Fruit fly (Drosophila melanogaster) whole organism, embryonic: ENCODE data around the gene CG5181.

ENCODE experiments used
- Abd-B ChIP-seq: fragments of 200-800 bp; sonication (Bioruptor generic); optimal IDR thresholded peaks from 2 replicates; lab custom pipeline; 2018; ENCODE audit warnings: missing biosample characterization, mild to moderate bottlenecking, missing genetic modification characterization, moderate library complexity
- Blimp-1 ChIP-seq: fragments of 200-800 bp; sonication (Bioruptor generic); optimal IDR thresholded peaks from 3 replicates; lab custom pipeline; 2018; ENCODE audit warnings: missing biosample characterization, missing genetic modification characterization, mild to moderate bottlenecking, moderate library complexity, missing genetic modification reagents
- BtbVII ChIP-seq: fragments of 200-800 bp; sonication (Bioruptor generic); optimal IDR thresholded peaks from 3 replicates; lab custom pipeline; 2017; ENCODE audit warnings: missing biosample characterization, mild to moderate bottlenecking, missing genetic modification characterization
- CG10654 ChIP-seq: fragments of 200-800 bp; sonication (Bioruptor generic); optimal IDR thresholded peaks from 2 replicates; lab custom pipeline; 2016; ENCODE audit warnings: missing biosample characterization, missing genetic modification characterization
- CG12744 ChIP-seq: fragments of 200-800 bp; sonication (Bioruptor generic); optimal IDR thresholded peaks from 2 replicates; lab custom pipeline; 2016; ENCODE audit warnings: missing biosample characterization, missing genetic modification characterization
- CG13123 ChIP-seq: fragments of 200-800 bp; sonication (Bioruptor generic); optimal IDR thresholded peaks from 2 replicates; lab custom pipeline; 2016; ENCODE audit warnings: missing biosample characterization, missing genetic modification characterization
- CG14860 ChIP-seq: fragments of 200-800 bp; sonication (Bioruptor generic); IDR thresholded peaks from 3 replicates; pipeline ENCODE4 v1.3.6; 2022; ENCODE audit warnings: missing biosample characterization, missing genetic modification characterization; ENCODE audit not compliant: partially characterized antibody
- CG15479 ChIP-seq: fragments of 200-800 bp; sonication (Bioruptor generic); optimal IDR thresholded peaks from 3 replicates; lab custom pipeline; 2019; ENCODE audit warnings: missing biosample characterization, mild to moderate bottlenecking, missing genetic modification characterization, moderate library complexity
- CG17802 ChIP-seq: fragments of 200-800 bp; sonication (Bioruptor generic); optimal IDR thresholded peaks from 2 replicates; lab custom pipeline; 2018; ENCODE audit warnings: missing biosample characterization, mild to moderate bottlenecking, missing genetic modification characterization, moderate library complexity
- CG1792 ChIP-seq: fragments of 200-800 bp; sonication (Bioruptor generic); optimal IDR thresholded peaks from 2 replicates; lab custom pipeline; 2016; ENCODE audit warnings: missing biosample characterization, missing genetic modification characterization
- CG18764 ChIP-seq: fragments of 200-800 bp; sonication (Bioruptor generic); optimal IDR thresholded peaks from 3 replicates; lab custom pipeline; 2016; ENCODE audit warnings: missing biosample characterization, missing genetic modification characterization
- CG31388 ChIP-seq: fragments of 200-800 bp; sonication (Bioruptor generic); optimal IDR thresholded peaks from 2 replicates; lab custom pipeline; 2016; ENCODE audit warnings: missing biosample characterization, missing genetic modification characterization
- CG31441 ChIP-seq: fragments of 200-800 bp; sonication (Bioruptor generic); IDR thresholded peaks from 2 replicates; pipeline ENCODE4 v1.3.6; 2022; ENCODE audit warnings: missing biosample characterization, missing genetic modification characterization
- CG32767 ChIP-seq: fragments of 200-800 bp; sonication (Bioruptor generic); IDR thresholded peaks from 2 replicates; pipeline ENCODE4 v1.3.6; 2022; ENCODE audit warnings: missing biosample characterization, missing genetic modification characterization
- CG3847 ChIP-seq: fragments of 200-800 bp; sonication (Bioruptor generic); IDR thresholded peaks from 2 replicates; pipeline ENCODE4 v1.3.6; 2022; ENCODE audit warnings: missing biosample characterization, missing genetic modification characterization
- CG4707 ChIP-seq: fragments of 200-800 bp; sonication (Bioruptor generic); optimal IDR thresholded peaks from 2 replicates; lab custom pipeline; 2018; ENCODE audit warnings: missing biosample characterization, mild to moderate bottlenecking, missing genetic modification characterization, moderate library complexity
- CG8089 ChIP-seq: fragments of 200-800 bp; sonication (Bioruptor generic); optimal IDR thresholded peaks from 3 replicates; lab custom pipeline; 2016; ENCODE audit warnings: missing biosample characterization, missing genetic modification characterization
- CG8281 ChIP-seq: fragments of 200-800 bp; sonication (Bioruptor generic); optimal IDR thresholded peaks from 2 replicates; lab custom pipeline; 2018; ENCODE audit warnings: missing biosample characterization, mild to moderate bottlenecking, missing genetic modification characterization, moderate library complexity
- Camta ChIP-seq: fragments of 200-800 bp; sonication (Bioruptor generic); optimal IDR thresholded peaks from 2 replicates; lab custom pipeline; 2016; ENCODE audit warnings: missing biosample characterization, missing genetic modification characterization
- CkIIα-i1 ChIP-seq: fragments of 200-800 bp; sonication (Bioruptor generic); IDR thresholded peaks from 2 replicates; pipeline ENCODE4 v1.3.6; 2022; ENCODE audit warnings: missing biosample characterization, missing genetic modification characterization
- Drgx ChIP-seq: fragments of 200-800 bp; sonication (Bioruptor generic); IDR thresholded peaks from 2 replicates; pipeline ENCODE4 v1.3.6; 2022; ENCODE audit warnings: missing biosample characterization, missing genetic modification characterization
- E2f1 ChIP-seq: fragments of 200-800 bp; sonication (Bioruptor generic); IDR thresholded peaks from 2 replicates; pipeline ENCODE4 v1.3.6; 2022; ENCODE audit warnings: missing biosample characterization, missing genetic modification characterization
- Fer1 ChIP-seq: fragments of 200-800 bp; sonication (Bioruptor generic); optimal IDR thresholded peaks from 2 replicates; lab custom pipeline; 2017; ENCODE audit warnings: missing biosample characterization, mild to moderate bottlenecking, missing genetic modification characterization
- Fer3 ChIP-seq: fragments of 200-800 bp; sonication (Bioruptor generic); optimal IDR thresholded peaks from 2 replicates; lab custom pipeline; 2018; ENCODE audit warnings: missing biosample characterization, mild to moderate bottlenecking, missing genetic modification characterization, moderate library complexity
- Hmx ChIP-seq: fragments of 200-800 bp; sonication (Bioruptor generic); optimal IDR thresholded peaks from 2 replicates; lab custom pipeline; 2016; ENCODE audit warnings: missing biosample characterization, missing genetic modification characterization
- Hr51 ChIP-seq, 2 experiments: fragments of 200-800 bp; sonication (Bioruptor generic); optimal IDR thresholded peaks; 2 replicates in 1 of 2; 3 replicates in 1 of 2; lab custom pipeline; 2016 to 2018; ENCODE audit warnings: missing biosample characterization in 2 of 2, missing genetic modification characterization in 2 of 2, mild to moderate bottlenecking in 1 of 2, moderate library complexity in 1 of 2
- MTF-1 ChIP-seq: fragments of 200-800 bp; sonication (Bioruptor generic); optimal IDR thresholded peaks from 2 replicates; lab custom pipeline; 2018; ENCODE audit warnings: missing biosample characterization, mild to moderate bottlenecking, missing genetic modification characterization, borderline replicate concordance
- Meics ChIP-seq: fragments of 200-800 bp; sonication (Bioruptor generic); optimal IDR thresholded peaks from 2 replicates; lab custom pipeline; 2017; ENCODE audit warnings: missing biosample characterization, mild to moderate bottlenecking, missing genetic modification characterization
- Mrtf ChIP-seq: fragments of 200-800 bp; sonication (Bioruptor generic); IDR thresholded peaks from 3 replicates; pipeline ENCODE4 v1.3.6; 2022; ENCODE audit warnings: missing biosample characterization, missing genetic modification characterization
- Opbp ChIP-seq: fragments of 200-800 bp; sonication (Bioruptor generic); IDR thresholded peaks from 3 replicates; pipeline ENCODE4 v1.3.6; 2022; ENCODE audit warnings: missing biosample characterization, missing genetic modification characterization; ENCODE audit not compliant: partially characterized antibody
- Ptx1 ChIP-seq: fragments of 200-800 bp; sonication (Bioruptor generic); IDR thresholded peaks from 2 replicates; pipeline ENCODE4 v1.3.6; 2022; ENCODE audit warnings: missing biosample characterization, missing genetic modification characterization
- Six4 ChIP-seq: fragments of 200-800 bp; sonication (Bioruptor generic); optimal IDR thresholded peaks from 2 replicates; lab custom pipeline; 2016; ENCODE audit warnings: missing biosample characterization, missing genetic modification characterization
- Spps ChIP-seq: fragments of 200-800 bp; sonication (Bioruptor generic); optimal IDR thresholded peaks from 2 replicates; lab custom pipeline; 2018; ENCODE audit warnings: missing biosample characterization, mild to moderate bottlenecking, missing genetic modification characterization
- Xrp1 ChIP-seq: fragments of 200-800 bp; sonication (Bioruptor generic); IDR thresholded peaks from 2 replicates; pipeline ENCODE4 v1.3.6; 2022; ENCODE audit warnings: missing biosample characterization, missing genetic modification characterization
- aop ChIP-seq: fragments of 200-800 bp; sonication (Bioruptor generic); IDR thresholded peaks from 2 replicates; pipeline ENCODE4 v1.3.6; 2022; ENCODE audit warnings: missing biosample characterization, missing genetic modification characterization
- crc ChIP-seq: fragments of 200-800 bp; sonication (Bioruptor generic); optimal IDR thresholded peaks from 2 replicates; lab custom pipeline; 2016; ENCODE audit warnings: missing biosample characterization, missing genetic modification characterization
- dimm ChIP-seq: fragments of 200-800 bp; sonication (Bioruptor generic); IDR thresholded peaks from 2 replicates; pipeline ENCODE4 v1.3.6; 2022; ENCODE audit warnings: missing biosample characterization, missing genetic modification characterization
- dpn ChIP-seq, 2 experiments: fragments of 200-800 bp; sonication (Bioruptor generic); optimal IDR thresholded peaks; 3 replicates each; lab custom pipeline; 2016; ENCODE audit warnings: missing biosample characterization in 2 of 2, missing genetic modification characterization in 2 of 2
- ind ChIP-seq: fragments of 200-800 bp; sonication (Bioruptor generic); optimal IDR thresholded peaks from 3 replicates; lab custom pipeline; 2016; ENCODE audit warnings: missing biosample characterization, missing genetic modification characterization
- jigr1 ChIP-seq: fragments of 200-800 bp; sonication (Bioruptor generic); IDR thresholded peaks from 3 replicates; pipeline ENCODE4 v1.3.6; 2022; ENCODE audit warnings: missing biosample characterization, missing genetic modification characterization
- lab ChIP-seq: fragments of 200-800 bp; sonication (Bioruptor generic); optimal IDR thresholded peaks from 3 replicates; lab custom pipeline; 2017; ENCODE audit warnings: missing biosample characterization, missing genetic modification characterization, mild to moderate bottlenecking, moderate library complexity, missing genetic modification reagents
- mirr ChIP-seq: fragments of 200-800 bp; sonication (Bioruptor generic); optimal IDR thresholded peaks from 3 replicates; lab custom pipeline; 2018; ENCODE audit warnings: missing biosample characterization, mild to moderate bottlenecking, missing genetic modification characterization
- pb ChIP-seq: fragments of 200-800 bp; sonication (Bioruptor generic); optimal IDR thresholded peaks from 3 replicates; lab custom pipeline; 2016; ENCODE audit warnings: missing biosample characterization, missing genetic modification characterization
- pnt ChIP-seq: fragments of 200-800 bp; sonication (Bioruptor generic); optimal IDR thresholded peaks from 3 replicates; lab custom pipeline; 2016; ENCODE audit warnings: missing biosample characterization, missing genetic modification characterization
- ranshi ChIP-seq: fragments of 200-800 bp; sonication (Bioruptor generic); IDR thresholded peaks from 2 replicates; pipeline ENCODE4 v1.3.6; 2022; ENCODE audit warnings: missing biosample characterization, missing genetic modification characterization
- row ChIP-seq: fragments of 200-800 bp; sonication (Bioruptor generic); IDR thresholded peaks from 3 replicates; pipeline ENCODE4 v1.3.6; 2022; ENCODE audit warnings: missing biosample characterization, missing genetic modification characterization
- sr ChIP-seq: fragments of 200-800 bp; sonication (Bioruptor generic); IDR thresholded peaks from 3 replicates; pipeline ENCODE4 v1.3.6; 2022; ENCODE audit warnings: missing biosample characterization, missing genetic modification characterization
- stc ChIP-seq: fragments of 200-800 bp; sonication (Bioruptor generic); IDR thresholded peaks from 2 replicates; pipeline ENCODE4 v1.3.6; 2022; ENCODE audit warnings: missing biosample characterization, missing genetic modification characterization
- usp ChIP-seq: fragments of >200 bp; optimal IDR thresholded peaks from 2 replicates; lab custom pipeline; 2017; ENCODE audit warnings: missing biosample characterization, missing genetic modification characterization

Gene CG5181

DNA sequence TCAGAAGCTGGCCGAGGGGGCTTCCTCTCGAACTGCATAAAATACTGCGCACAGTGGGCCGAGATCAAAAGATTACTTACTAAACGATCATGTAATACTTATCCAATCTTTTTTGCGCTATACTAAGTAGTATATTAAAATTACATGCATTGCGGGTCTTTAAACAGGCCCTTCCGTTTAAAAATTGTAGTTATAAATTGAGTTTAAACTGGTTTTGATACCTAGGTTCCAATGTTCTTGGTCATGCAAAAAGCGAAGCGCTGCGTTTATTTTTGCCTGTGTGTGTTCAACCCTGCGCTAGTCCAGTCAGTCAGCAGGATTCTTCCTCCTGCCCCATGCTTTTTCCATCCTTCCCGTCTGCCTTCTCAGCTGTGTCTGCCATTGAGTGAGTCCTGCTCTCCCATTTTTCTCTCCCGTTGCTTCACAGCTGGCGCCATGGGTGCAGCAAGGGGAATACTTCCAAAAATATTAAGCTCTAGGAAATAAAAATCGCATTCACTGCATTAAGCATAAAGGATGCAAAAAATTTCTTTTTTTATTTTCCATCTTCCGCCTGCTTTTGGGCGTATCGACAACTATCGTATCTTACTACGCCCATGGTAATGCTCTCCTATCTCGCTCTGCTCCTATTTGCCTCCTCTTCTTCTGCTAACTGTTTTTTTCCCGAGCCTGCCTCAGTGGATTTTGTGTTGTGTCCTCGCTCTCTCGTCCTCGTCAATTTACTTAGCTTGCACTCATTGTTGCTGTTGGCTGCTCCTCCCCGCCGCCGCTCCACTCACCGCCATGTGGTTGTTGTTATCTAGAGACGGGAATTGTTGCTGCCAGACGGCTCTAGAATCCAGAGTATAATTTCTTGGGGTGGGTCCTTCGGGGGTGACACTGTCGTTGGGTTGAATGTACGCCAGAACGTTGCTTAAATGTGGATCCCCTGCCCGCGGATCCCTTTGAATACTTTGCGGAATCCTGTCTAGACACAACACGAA lies 11.0 kb upstream of the CG5181 start (continued):
- TF ChIP-seq Ptx1 (GFP tag; lab: Robert Waterston, UW) (peak; percentile 69), Hr51 (GFP tag; optimal IDR thresholded peaks at IDR 0.05; lab: Kevin White, UChicago) (peak; percentile 20 to 48), CG4707 (no peak), CG14860 (GFP tag; lab: Robert Waterston, UW) (no peak), Camta (GFP tag; lab: Kevin White, UChicago) (peak; percentile 39), Spps (tag; lab: Kevin White, UChicago) (no peak), Six4 (GFP tag; lab: Kevin White, UChicago) (peak; percentile 41), dpn (GFP tag; optimal IDR thresholded peaks at IDR 0.05; lab: Kevin White, UChicago) (peak; percentile 30 to 63), CG1792 (GFP tag; lab: Kevin White, UChicago) (peak; percentile 72), CG13123 (no peak), stc (no peak), CG3847 (GFP tag; lab: Robert Waterston, UW) (peak; percentile 62; the same call in 1 of the 2 replicates), CG17802 (no peak), aop (GFP tag; lab: Robert Waterston, UW) (no peak), row (GFP tag; lab: Robert Waterston, UW) (peak; percentile 85), Meics (GFP tag; lab: Kevin White, UChicago) (peak; percentile 83), sr (GFP tag; lab: Robert Waterston, UW) (no peak), Fer3 (peak; percentile 71), Blimp-1 (peak; percentile 39), pnt (GFP tag; lab: Kevin White, UChicago) (peak; percentile 19), Drgx (GFP tag; lab: Robert Waterston, UW) (peak; percentile 71), ind (GFP tag; lab: Kevin White, UChicago) (peak; percentile 67), CG32767 (no peak), CG31441 (GFP tag; lab: Robert Waterston, UW) (peak; percentile 47; the same call in 1 of the 2 replicates), Opbp (GFP tag; lab: Robert Waterston, UW) (no peak), CG12744 (no peak), Fer1 (GFP tag; lab: Kevin White, UChicago) (peak; percentile 81), E2f1 (GFP tag; lab: Robert Waterston, UW) (peak; percentile 58), Abd-B (peak; percentile 9), Xrp1 (GFP tag; lab: Robert Waterston, UW) (peak; percentile 65), usp (GFP tag; lab: Kevin White, UChicago) (no peak), CkIIα-i1 (GFP tag; lab: Robert Waterston, UW) (0 out of 2 replicates have a peak, but pooled peaks have one; percentile 4), CG18764 (GFP tag; lab: Kevin White, UChicago) (no peak), lab (GFP tag; lab: Kevin White, UChicago) (peak; percentile 87), Mrtf (GFP tag; lab: Robert Waterston, UW) (peak; percentile 55; the same call in 2 of the 3 replicates), CG8089 (GFP tag; lab: Kevin White, UChicago) (peak; percentile 42), pb (GFP tag; lab: Kevin White, UChicago) (peak; percentile 28), MTF-1 (GFP tag; lab: Kevin White, UChicago) (no peak), CG8281 (tag; lab: Kevin White, UChicago) (no peak), Hmx (GFP tag; lab: Kevin White, UChicago) (no peak), CG10654 (GFP tag; lab: Kevin White, UChicago) (no peak), ranshi (GFP tag; lab: Robert Waterston, UW) (peak; percentile 82), jigr1 (GFP tag; lab: Robert Waterston, UW) (no peak), crc (no peak), BtbVII (GFP tag; lab: Kevin White, UChicago) (peak; percentile 32), CG31388 (GFP tag; lab: Kevin White, UChicago) (no peak), CG15479 (GFP tag; lab: Kevin White, UChicago) (no peak), mirr (no peak), dimm (GFP tag; lab: Robert Waterston, UW) (no peak)
